Worm (Caenorhabditis elegans) whole organism, early embryonic: Measurements from ENCODE around the gene W08F4.13.
A peak's percentile ranks its signal among the peaks of the same experiment; 100 is the strongest.
"Not testable (repeated sequence)": the region's sequence is repeated elsewhere in the genome, so short reads cannot be mapped to it uniquely, and the experiment has no call there.

Experiments
- B0310.2 ChIP-seq: sonication (generic microtip); optimal IDR thresholded peaks from 2 replicates; lab custom pipeline; 2016; ENCODE audit warnings: mild to moderate bottlenecking, missing genetic modification characterization, missing compliant biosample characterization
- F13C5.2 ChIP-seq: sonication (generic microtip); optimal IDR thresholded peaks from 2 replicates; lab custom pipeline; 2017; ENCODE audit warnings: mild to moderate bottlenecking, missing genetic modification characterization, inconsistent platforms, missing compliant biosample characterization
- aly-1 ChIP-seq: sonication (generic microtip); optimal IDR thresholded peaks from 2 replicates; lab custom pipeline; 2016; ENCODE audit warnings: missing genetic modification characterization, missing compliant biosample characterization
- ama-1 ChIP-seq: fragments of 150-350 bp; optimal IDR thresholded peaks from 2 replicates; lab custom pipeline; 2014
- ceh-13 ChIP-seq: fragments of 200-800 bp; sonication (Bioruptor generic); optimal IDR thresholded peaks from 2 replicates; lab custom pipeline; 2018; ENCODE audit warnings: mild to moderate bottlenecking, missing genetic modification characterization, missing compliant biosample characterization
- ceh-36 ChIP-seq: sonication (generic microtip); optimal IDR thresholded peaks from 2 replicates; lab custom pipeline; 2016; ENCODE audit warnings: missing genetic modification characterization, inconsistent platforms, missing compliant biosample characterization
- ets-7 ChIP-seq: sonication (generic microtip); optimal IDR thresholded peaks from 2 replicates; lab custom pipeline; 2016; ENCODE audit warnings: missing genotype, missing genetic modification characterization, missing compliant biosample characterization
- flt-1 ChIP-seq: fragments of 200-800 bp; sonication (Bioruptor generic); IDR thresholded peaks from 2 replicates; pipeline ENCODE4 v1.3.6; 2022; ENCODE audit warnings: missing genetic modification characterization, missing compliant biosample characterization
- hmbx-1 ChIP-seq: sonication (generic microtip); optimal IDR thresholded peaks from 2 replicates; lab custom pipeline; 2016; ENCODE audit warnings: mild to moderate bottlenecking, missing genetic modification characterization, missing compliant biosample characterization
- hmg-4 ChIP-seq: fragments of 200-800 bp; sonication (Bioruptor generic); optimal IDR thresholded peaks from 2 replicates; lab custom pipeline; 2018; ENCODE audit warnings: mild to moderate bottlenecking, missing genetic modification characterization, missing compliant biosample characterization
- hnd-1 ChIP-seq: sonication (generic microtip); optimal IDR thresholded peaks from 2 replicates; lab custom pipeline; 2016; ENCODE audit warnings: missing genetic modification characterization, missing compliant biosample characterization
- pes-1 ChIP-seq: fragments of 200-800 bp; sonication (Bioruptor generic); IDR thresholded peaks from 2 replicates; pipeline ENCODE4 v1.3.6; 2022; ENCODE audit warnings: missing genetic modification reagents, missing genetic modification characterization, missing compliant biosample characterization
- scrt-1 ChIP-seq: fragments of 200-800 bp; sonication (Bioruptor generic); IDR thresholded peaks from 2 replicates; pipeline ENCODE4 v1.3.6; 2022; ENCODE audit warnings: missing genetic modification characterization, missing compliant biosample characterization
- sea-1 ChIP-seq: fragments of 200-800 bp; sonication (Bioruptor generic); conservative IDR thresholded peaks from 2 replicates; pipeline ENCODE4 v1.3.6; 2022; ENCODE audit warnings: missing genetic modification characterization, missing compliant biosample characterization
- tbx-11 ChIP-seq: fragments of 200-800 bp; sonication (Bioruptor generic); IDR thresholded peaks from 2 replicates; pipeline ENCODE4 v1.3.6; 2022; ENCODE audit warnings: missing genetic modification characterization, missing compliant biosample characterization
- tbx-37 ChIP-seq: fragments of 200-800 bp; sonication (Bioruptor generic); conservative IDR thresholded peaks from 2 replicates; pipeline ENCODE4 v1.3.6; 2022; ENCODE audit warnings: missing genetic modification reagents, missing genetic modification characterization, missing compliant biosample characterization
- tra-4 ChIP-seq: sonication (generic microtip); optimal IDR thresholded peaks from 2 replicates; lab custom pipeline; 2017; ENCODE audit warnings: missing genetic modification characterization, missing compliant biosample characterization

W08F4.13 gene

DNA sequence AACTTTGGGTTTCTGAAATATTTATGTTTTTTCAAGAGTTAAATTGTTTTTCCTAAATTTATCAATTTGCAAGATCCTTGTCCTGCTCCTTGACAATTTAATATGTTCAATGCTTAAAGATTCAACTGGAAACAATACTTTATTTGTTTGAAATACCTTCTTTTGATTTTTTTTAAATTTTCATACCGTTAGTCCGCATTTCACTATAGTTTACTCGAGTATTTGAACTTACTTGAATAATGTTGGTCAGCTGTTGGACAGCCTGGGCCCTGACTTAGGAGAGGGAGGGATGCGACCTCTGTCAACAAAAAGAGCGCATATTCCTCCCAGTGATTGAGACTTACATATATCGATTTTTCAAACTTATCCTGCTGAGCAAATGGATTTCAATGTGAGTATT is 21.4 kb downstream of the W08F4.13 start, which contains the start of gene W04H10.5:
Gene W04H10.5 (plus strand): TSS at position 301 of the 400 bp plus-strand sequence.
- TF ChIP-seq hmg-4 (GFP tag; lab: Kevin White, UChicago), result no peak
- TF ChIP-seq sea-1, result no peak
- TF ChIP-seq B0310.2 (tag; lab: Kevin White, UChicago), result no peak
- no peak for TF ChIP-seq flt-1 (GFP tag; lab: Robert Waterston, UW)
- no peak for TF ChIP-seq hmbx-1
- TF ChIP-seq F13C5.2 (tag; lab: Kevin White, UChicago), result no peak

DNA sequence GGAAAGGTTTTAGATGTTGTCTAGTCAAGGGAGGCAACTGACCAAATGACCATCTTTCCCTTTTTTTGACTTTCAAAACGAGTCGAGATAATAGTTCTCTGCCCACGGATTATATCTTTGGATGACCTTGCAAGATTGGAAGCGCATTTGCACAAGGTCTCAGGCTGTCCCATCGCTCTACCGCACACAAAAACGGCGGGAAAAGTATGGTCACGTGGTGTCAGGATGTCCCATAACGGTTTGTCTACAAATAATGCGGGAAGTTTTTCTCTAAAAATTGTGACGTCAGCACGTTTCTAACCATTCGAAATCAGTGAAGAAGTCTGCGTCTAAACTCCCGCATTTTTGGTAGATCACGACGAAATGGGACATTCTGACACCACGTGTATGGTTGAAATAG is 23.7 kb downstream of the W08F4.13 start, which contains the start of gene W04H10.6:
Gene W04H10.6 (minus strand): TSS at position 101 of the 400 bp plus-strand sequence.
- TF ChIP-seq F13C5.2 (tag; lab: Kevin White, UChicago) (no peak), hmbx-1 (no peak), sea-1 (no peak), tra-4 (tag; lab: Kevin White, UChicago) (no peak), hmg-4 (GFP tag; lab: Kevin White, UChicago) (peak; percentile 1), ceh-36 (tag; lab: Kevin White, UChicago) (no peak)

DNA sequence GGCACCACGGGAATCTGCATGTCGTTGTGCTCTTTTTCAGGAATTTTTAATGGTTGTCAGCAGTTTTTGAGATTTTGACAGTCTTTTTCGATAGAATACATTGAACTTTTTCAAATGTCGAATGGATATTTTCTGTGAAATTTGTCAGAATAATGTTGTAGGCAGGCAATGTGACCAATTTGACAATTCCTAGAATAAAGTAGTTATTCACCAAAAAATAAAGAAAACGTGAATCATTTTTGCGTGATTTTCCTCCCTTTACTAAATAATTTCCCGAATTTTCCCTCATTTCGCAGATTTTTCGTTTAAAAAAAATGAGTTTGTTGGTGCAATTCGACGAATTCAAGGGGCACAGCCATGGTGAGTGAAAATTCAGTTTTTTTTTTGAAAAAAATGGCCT is 24.2 kb downstream of the W08F4.13 start, which contains the start of gene W04H10.1:
Gene W04H10.1 (plus strand): TSS at position 301 of the 400 bp plus-strand sequence.
- TF ChIP-seq flt-1 (GFP tag; lab: Robert Waterston, UW), result no peak
- no peak for TF ChIP-seq ceh-13 (GFP tag; lab: Kevin White, UChicago)
- no peak for TF ChIP-seq hmbx-1
- no peak for TF ChIP-seq tbx-11 (GFP tag; lab: Robert Waterston, UW)
- TF ChIP-seq tra-4 (tag; lab: Kevin White, UChicago), result no peak
- TF ChIP-seq aly-1, result no peak
- no peak for TF ChIP-seq ama-1 (lab: Kevin White, UChicago)
- TF ChIP-seq ets-7 (tag; lab: Kevin White, UChicago), result no peak
- TF ChIP-seq tbx-37 (GFP tag; lab: Robert Waterston, UW), result no peak
- no peak for TF ChIP-seq hmg-4 (GFP tag; lab: Kevin White, UChicago)
- no peak for TF ChIP-seq B0310.2 (tag; lab: Kevin White, UChicago)

DNA sequence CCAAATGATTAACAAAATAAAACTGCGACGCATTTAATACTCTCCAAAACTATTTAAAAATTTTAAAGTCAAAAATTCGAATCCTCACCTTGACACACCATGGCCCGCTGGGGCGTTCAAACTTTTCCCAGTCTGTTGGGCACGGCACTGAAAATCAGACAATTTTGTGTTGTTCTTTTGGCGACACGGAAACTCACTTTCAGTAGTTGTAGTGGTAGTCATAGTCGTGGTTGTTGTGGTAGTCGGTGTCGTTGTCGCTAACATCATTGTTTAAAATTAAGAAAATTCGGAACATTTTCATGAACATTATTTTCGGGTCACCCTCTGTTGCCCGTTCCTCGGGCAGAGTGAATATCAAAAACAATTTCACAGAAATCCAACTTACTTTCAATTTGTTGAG is 27.8 kb downstream of the W08F4.13 start, which contains the start of gene clec-118:
Gene clec-118 (minus strand): TSS at position 101 of the 400 bp plus-strand sequence.
- TF ChIP-seq B0310.2 (tag; lab: Kevin White, UChicago); F13C5.2 (tag; lab: Kevin White, UChicago); hmbx-1: not testable (repeated sequence)

DNA sequence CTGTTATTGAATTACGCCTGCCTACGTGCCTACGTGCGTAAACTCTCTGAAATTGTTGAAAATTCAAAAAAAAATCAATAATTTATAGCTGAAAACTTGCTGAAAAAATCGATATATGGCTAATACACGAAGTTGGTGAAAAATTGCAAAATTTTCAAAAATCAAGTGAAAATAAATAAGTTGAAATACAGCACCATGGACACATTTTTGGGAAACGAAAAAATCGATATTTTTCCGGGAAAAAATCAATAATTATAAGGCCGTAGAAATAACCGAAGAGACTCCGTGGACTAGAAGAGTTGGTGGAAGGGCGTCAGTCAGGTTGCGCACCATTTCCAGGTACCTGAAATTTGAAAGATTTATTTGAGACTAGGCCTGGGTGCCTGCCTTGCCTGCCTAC is 30.1 kb downstream of the W08F4.13 start:
- no peak for TF ChIP-seq ama-1 (lab: Kevin White, UChicago)
- TF ChIP-seq hmbx-1, result no peak
- no peak for TF ChIP-seq F13C5.2 (tag; lab: Kevin White, UChicago)
- no peak for TF ChIP-seq B0310.2 (tag; lab: Kevin White, UChicago)
- TF ChIP-seq tra-4 (tag; lab: Kevin White, UChicago), result no peak
- no peak for TF ChIP-seq ceh-36 (tag; lab: Kevin White, UChicago)
- no peak for TF ChIP-seq pes-1
- TF ChIP-seq scrt-1 (GFP tag; lab: Robert Waterston, UW), result no peak
- no peak for TF ChIP-seq ets-7 (tag; lab: Kevin White, UChicago)
- no peak for TF ChIP-seq hnd-1 (tag; lab: Kevin White, UChicago)
- TF ChIP-seq hmg-4 (GFP tag; lab: Kevin White, UChicago), result no peak
- no peak for TF ChIP-seq tbx-11 (GFP tag; lab: Robert Waterston, UW)
- no peak for TF ChIP-seq tbx-37 (GFP tag; lab: Robert Waterston, UW)
- no peak for TF ChIP-seq ceh-13 (GFP tag; lab: Kevin White, UChicago)
- no peak for TF ChIP-seq sea-1
- TF ChIP-seq flt-1 (GFP tag; lab: Robert Waterston, UW), result no peak
- TF ChIP-seq aly-1, result no peak

DNA sequence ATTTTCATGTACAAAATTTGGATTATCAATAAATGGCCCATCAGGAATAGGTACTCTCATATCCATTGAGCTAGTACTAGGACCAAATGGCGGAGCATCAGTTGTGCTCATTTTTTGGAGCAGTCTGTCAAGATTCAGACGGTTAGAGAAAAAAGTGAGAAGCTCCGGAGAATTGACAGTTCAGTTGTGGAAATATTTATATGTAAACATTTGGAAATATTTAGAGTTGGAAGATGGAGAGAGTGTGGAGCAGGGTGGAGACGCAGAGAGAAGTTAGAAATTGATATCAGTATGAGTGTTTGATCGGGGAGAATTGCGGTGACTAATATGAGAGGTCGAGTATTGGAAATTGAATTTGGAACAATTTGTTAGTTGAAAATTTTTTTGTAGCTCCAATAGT is 36.5 kb downstream of the W08F4.13 start:
- TF ChIP-seq hmbx-1, result no peak
- no peak for TF ChIP-seq flt-1 (GFP tag; lab: Robert Waterston, UW)
- TF ChIP-seq ets-7 (tag; lab: Kevin White, UChicago), result no peak
- TF ChIP-seq pes-1, result no peak
- no peak for TF ChIP-seq sea-1
- TF ChIP-seq ama-1 (lab: Kevin White, UChicago), result no peak
- TF ChIP-seq hmg-4 (GFP tag; lab: Kevin White, UChicago), result no peak
- TF ChIP-seq scrt-1 (GFP tag; lab: Robert Waterston, UW), result no peak
- TF ChIP-seq tbx-11 (GFP tag; lab: Robert Waterston, UW), result no peak
- no peak for TF ChIP-seq tra-4 (tag; lab: Kevin White, UChicago)

DNA sequence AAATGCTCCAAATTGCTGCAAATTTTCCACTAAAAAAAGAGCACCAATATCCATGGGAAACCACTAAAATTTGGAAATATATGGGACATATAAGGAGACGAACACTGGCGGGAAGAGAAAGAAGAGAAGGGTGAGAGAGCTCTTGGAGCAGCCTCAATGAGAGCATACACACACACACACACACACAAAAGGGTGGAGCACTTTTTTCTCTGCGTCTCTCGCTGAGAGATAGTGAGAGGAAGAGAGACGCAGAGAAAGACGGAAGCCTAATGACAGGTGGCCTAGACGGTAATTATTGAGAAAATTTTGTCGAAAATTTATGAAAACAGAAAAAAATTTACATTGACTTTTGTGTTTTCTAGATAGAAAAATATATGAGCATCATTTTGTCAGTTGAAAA is 37.9 kb downstream of the W08F4.13 start:
- TF ChIP-seq hnd-1 (tag; lab: Kevin White, UChicago) (no peak), ets-7 (tag; lab: Kevin White, UChicago) (no peak), ceh-36 (tag; lab: Kevin White, UChicago) (no peak), hmbx-1 (no peak), B0310.2 (tag; lab: Kevin White, UChicago) (no peak)

DNA sequence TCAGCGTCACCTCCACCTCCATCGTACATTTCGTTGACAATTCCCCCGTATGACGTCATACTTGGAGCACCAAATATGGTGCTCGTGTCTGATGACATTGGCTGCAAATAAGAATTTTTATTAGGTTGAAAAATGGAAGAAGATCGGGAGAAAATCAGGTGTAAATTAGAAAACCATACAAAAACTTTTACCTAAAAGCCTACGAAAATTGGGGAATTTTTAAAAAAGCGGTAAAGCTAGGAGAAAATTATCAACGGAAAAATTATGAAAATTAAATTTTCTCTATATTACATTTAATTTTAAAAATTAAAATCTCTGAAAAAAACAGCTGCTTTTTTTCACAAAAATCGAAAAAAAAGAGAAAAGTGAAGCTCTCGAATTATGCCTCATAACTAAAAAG is 39.8 kb downstream of the W08F4.13 start, which contains the start of gene T04B8.5:
Gene T04B8.5 (minus strand): TSS at position 101 of the 400 bp plus-strand sequence.
- TF ChIP-seq hmbx-1 (no peak), ceh-13 (GFP tag; lab: Kevin White, UChicago) (no peak), flt-1 (GFP tag; lab: Robert Waterston, UW) (no peak), ets-7 (tag; lab: Kevin White, UChicago) (no peak)
